Worm (Caenorhabditis elegans): ENCODE results near the gene gldc-1.

DNA sequence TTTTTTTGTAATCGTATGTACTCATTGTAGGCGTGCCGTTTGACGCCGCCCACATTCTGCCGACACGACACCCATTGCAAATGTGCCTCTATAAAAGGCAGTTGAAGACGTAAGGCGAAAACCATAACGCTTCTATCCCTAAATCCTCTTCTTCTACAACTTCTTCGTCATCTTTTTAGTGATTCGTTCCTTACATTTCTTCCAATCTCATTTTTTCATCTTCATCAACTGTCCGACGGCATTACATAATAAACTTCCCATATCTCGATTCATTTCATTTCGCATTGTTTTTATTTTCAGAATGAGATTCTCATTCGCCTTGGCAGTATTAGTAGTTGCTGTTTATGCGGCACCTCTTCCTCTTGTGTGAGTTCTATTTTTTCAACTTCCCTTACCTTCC, 29.9 kb upstream of the gldc-1 start, which contains the start of gene ZK84.1:
- TF ChIP-seq ama-1 (optimal IDR thresholded peaks at IDR 0.05) (no peak), ama-1 (GFP tag; optimal IDR thresholded peaks at IDR 0.05) (no peak), madf-3 (GFP tag; IDR thresholded peaks at IDR 0.05) (no peak), B0261.1 (tag; optimal IDR thresholded peaks at IDR 0.05) (no peak), let-607 (tag; optimal IDR thresholded peaks at IDR 0.05) (no peak), efl-1 (GFP tag; optimal IDR thresholded peaks at IDR 0.05) (no peak), aptf-3 (GFP tag; IDR thresholded peaks at IDR 0.05) (no peak), T07F8.4 (tag; optimal IDR thresholded peaks at IDR 0.05) (no peak), zfh-2 (GFP tag; conservative IDR thresholded peaks at IDR 0.05) (no peak), dpl-1 (GFP tag; optimal IDR thresholded peaks at IDR 0.05) (no peak), Y79H2A.3 (GFP tag; conservative IDR thresholded peaks at IDR 0.05) (no peak), tbx-9 (tag; optimal IDR thresholded peaks at IDR 0.05; ENCODE audit: borderline replicate concordance) (no peak), F22D6.2 (tag; optimal IDR thresholded peaks at IDR 0.05) (no peak), cebp-1 (GFP tag; IDR thresholded peaks at IDR 0.05) (no peak), cebp-1 (tag; optimal IDR thresholded peaks at IDR 0.05) (no peak), unc-62 (GFP tag; optimal IDR thresholded peaks at IDR 0.05) (no peak)
